Fruit fly (Drosophila melanogaster): Measurements from ENCODE around the gene CG7991.

The CG7991 gene

dm6 chr3L:1727431-1727830, 52.9 kb downstream of the CG7991 start:
- TF ChIP-seq CG14711 (tag; optimal IDR thresholded peaks at IDR 0.05), result no peak
- peak; percentile 86 for TF ChIP-seq kay (GFP tag; ENCODE audit: borderline replicate concordance)
- no peak for TF ChIP-seq cnc (optimal IDR thresholded peaks at IDR 0.05)
- TF ChIP-seq CG5204 (GFP tag; optimal IDR thresholded peaks at IDR 0.05), result no peak
- TF ChIP-seq CG11617 (GFP tag; optimal IDR thresholded peaks at IDR 0.05), result no peak

DNA sequence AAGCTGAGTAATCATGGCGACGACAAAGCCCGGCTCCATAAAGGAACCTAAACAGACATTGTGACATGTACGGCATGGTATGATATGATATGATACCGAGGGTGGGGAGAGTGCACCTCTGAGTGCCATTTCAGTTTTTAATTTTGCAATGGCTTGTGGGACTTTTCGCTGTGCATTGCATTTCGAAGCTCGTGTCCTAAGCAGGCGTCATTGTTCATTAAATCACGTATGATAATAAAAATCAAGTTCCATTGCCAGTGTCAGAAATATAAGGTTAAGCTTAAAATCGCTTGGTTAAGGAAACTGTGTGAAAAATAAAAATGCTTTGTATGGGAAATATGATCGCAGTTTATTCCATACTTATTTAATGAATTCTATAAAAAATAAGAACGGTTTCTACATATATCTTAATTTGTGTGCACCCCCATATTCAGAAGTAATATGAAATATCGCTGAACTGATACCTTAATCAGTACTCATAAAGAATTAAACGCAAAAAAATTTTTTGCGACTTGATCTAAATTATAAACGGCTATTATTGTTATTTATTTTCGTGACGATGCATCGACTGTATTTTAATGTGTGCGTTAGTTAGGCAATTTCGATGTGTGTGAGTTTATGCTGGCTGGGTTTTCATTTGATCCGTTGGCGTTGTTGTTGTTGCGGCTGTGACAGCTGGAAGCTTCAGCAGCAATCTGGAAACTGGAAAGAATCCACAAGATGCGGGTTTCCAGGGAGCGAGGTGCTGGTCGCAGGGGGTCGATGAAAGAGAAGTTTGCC, 55.1 kb downstream of the CG7991 start:
- TF ChIP-seq CG1620 (GFP tag; optimal IDR thresholded peaks at IDR 0.05) (no peak), bab1 (GFP tag; optimal IDR thresholded peaks at IDR 0.05) (peak; percentile 19), kay (GFP tag; ENCODE audit: borderline replicate concordance) (peak; percentile 85), Hr96 (GFP tag; optimal IDR thresholded peaks at IDR 0.05) (no peak), CG33017 (tag; optimal IDR thresholded peaks at IDR 0.05) (no peak), tj (GFP tag; optimal IDR thresholded peaks at IDR 0.05) (peak; percentile 93)

DNA sequence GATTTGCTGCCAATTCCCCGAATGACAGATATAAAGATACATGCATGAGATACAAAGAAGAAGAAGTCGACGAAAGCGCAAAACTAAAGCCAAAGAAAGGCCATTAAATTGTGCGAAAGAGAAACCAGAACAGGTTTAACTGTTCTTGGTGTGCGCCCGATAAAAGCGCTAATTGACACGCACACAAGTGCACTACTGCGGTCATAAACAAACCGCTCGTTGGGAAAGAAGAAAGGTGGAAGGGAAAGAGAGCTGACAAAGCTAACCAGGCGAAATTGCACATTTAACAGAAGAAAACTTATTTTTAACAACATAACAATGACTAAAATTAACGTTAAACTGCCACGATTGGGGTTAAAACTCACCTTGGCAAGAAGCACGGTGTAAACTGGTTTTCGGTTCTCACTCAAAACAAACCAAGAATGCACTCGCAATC, 55.7 kb downstream of the CG7991 start:
- TF ChIP-seq ovo (GFP tag; optimal IDR thresholded peaks at IDR 0.05) (peak; percentile 39), CG12768 (GFP tag; optimal IDR thresholded peaks at IDR 0.05) (peak; percentile 15), CG7045 (GFP tag; optimal IDR thresholded peaks at IDR 0.05) (no peak), tj (GFP tag; optimal IDR thresholded peaks at IDR 0.05) (no peak)

DNA sequence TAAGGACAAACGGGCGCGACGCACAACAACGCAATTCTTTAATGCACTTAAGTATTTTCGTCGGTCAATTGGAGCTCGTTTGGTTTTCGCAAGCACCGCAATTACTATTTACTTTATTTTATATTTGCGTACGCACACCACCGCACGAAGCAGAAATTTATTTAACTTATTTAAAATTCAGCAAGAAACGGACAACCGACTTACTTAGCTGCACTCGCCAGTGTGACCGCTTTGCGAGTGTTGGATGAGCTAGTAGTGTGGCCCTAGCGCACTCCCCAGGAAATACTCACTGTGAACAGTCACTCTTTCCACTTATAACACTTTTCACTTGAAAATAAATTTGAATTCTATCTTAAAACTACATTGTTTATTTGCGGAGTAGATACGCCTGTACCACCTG, 56.4 kb downstream of the CG7991 start, which contains the start of gene drpr:
TSS of gene drpr (minus strand) at position 235 of the 400 bp plus-strand sequence.
- TF ChIP-seq cic (GFP tag; optimal IDR thresholded peaks at IDR 0.05) (peak; percentile 37), bab1 (GFP tag; optimal IDR thresholded peaks at IDR 0.05) (peak; percentile 45), kay (GFP tag; ENCODE audit: borderline replicate concordance) (no peak), CG12768 (GFP tag; optimal IDR thresholded peaks at IDR 0.05) (peak; percentile 23), Mnt (GFP tag; optimal IDR thresholded peaks at IDR 0.05) (peak; percentile 22), toe (GFP tag; optimal IDR thresholded peaks at IDR 0.05) (peak; percentile 31), CG7101 (tag; optimal IDR thresholded peaks at IDR 0.05) (peak; percentile 44), CG11617 (GFP tag; optimal IDR thresholded peaks at IDR 0.05) (peak; percentile 21), CG1620 (GFP tag; optimal IDR thresholded peaks at IDR 0.05) (peak; percentile 31), tj (GFP tag; optimal IDR thresholded peaks at IDR 0.05) (peak; percentile 69), Crg-1 (GFP tag; optimal IDR thresholded peaks at IDR 0.05) (peak; percentile 36), Hr96 (GFP tag; optimal IDR thresholded peaks at IDR 0.05) (no peak), CG14711 (tag; optimal IDR thresholded peaks at IDR 0.05) (peak; percentile 18), Clk (GFP tag; optimal IDR thresholded peaks at IDR 0.05) (no peak)

dm6 chr3L:1735603-1736002, 61.1 kb downstream of the CG7991 start, which contains the start of gene Oseg4:
Oseg4 (minus strand) TSS chr3L:1735767.
- TF ChIP-seq cic (GFP tag; optimal IDR thresholded peaks at IDR 0.05) (no peak), ovo (GFP tag; optimal IDR thresholded peaks at IDR 0.05) (no peak), CG33017 (tag; optimal IDR thresholded peaks at IDR 0.05) (no peak), CG7045 (GFP tag; optimal IDR thresholded peaks at IDR 0.05) (no peak)

- TF ChIP-seq bab1 (GFP tag; optimal IDR thresholded peaks at IDR 0.05), result no peak
- peak; percentile 25 for TF ChIP-seq CG12768 (GFP tag; optimal IDR thresholded peaks at IDR 0.05)
- TF ChIP-seq CG33017 (tag; optimal IDR thresholded peaks at IDR 0.05), result no peak
- no peak for TF ChIP-seq Clk (GFP tag; optimal IDR thresholded peaks at IDR 0.05)
- TF ChIP-seq CG7101 (tag; optimal IDR thresholded peaks at IDR 0.05), result no peak
- TF ChIP-seq Mnt (GFP tag; optimal IDR thresholded peaks at IDR 0.05), result no peak
- TF ChIP-seq tj (GFP tag; optimal IDR thresholded peaks at IDR 0.05), result no peak
- no peak for TF ChIP-seq CG7045 (GFP tag; optimal IDR thresholded peaks at IDR 0.05)
- TF ChIP-seq cic (GFP tag; optimal IDR thresholded peaks at IDR 0.05), result peak; percentile 41
These were observed 63.4 kb downstream of the CG7991 start, which contains the start of gene PIG-Wb for dm6 chr3L:1737898-1738322. PIG-Wb (minus strand) TSS chr3L:1738106.

- no peak for TF ChIP-seq ovo (GFP tag; optimal IDR thresholded peaks at IDR 0.05)
- TF ChIP-seq CG11617 (GFP tag; optimal IDR thresholded peaks at IDR 0.05), result no peak
- TF ChIP-seq cic (GFP tag; optimal IDR thresholded peaks at IDR 0.05), result peak; percentile 10
- TF ChIP-seq CG12768 (GFP tag; optimal IDR thresholded peaks at IDR 0.05), result peak; percentile 13
- peak; percentile 27 for TF ChIP-seq Mnt (GFP tag; optimal IDR thresholded peaks at IDR 0.05)
- TF ChIP-seq Hr96 (GFP tag; optimal IDR thresholded peaks at IDR 0.05), result no peak
These were observed 64.1 kb downstream of the CG7991 start, which contains the start of gene Gk2 for dm6 chr3L:1738375-1739328. Gk2 (plus strand) TSS chr3L:1738407.

Data from whole organism, adult.